Fruit fly (Drosophila melanogaster): ENCODE data around the gene Hat1.

dm6 chr3R:5791497-5791896, 2.3 kb upstream of the Hat1 start, which contains the start of gene Hpf1:
- peak; percentile 96 for TF ChIP-seq Clk (GFP tag; optimal IDR thresholded peaks at IDR 0.05)
- TF ChIP-seq kay (GFP tag; ENCODE audit: borderline replicate concordance): no peak
- TF ChIP-seq Crg-1 (GFP tag; optimal IDR thresholded peaks at IDR 0.05): peak; percentile 99
- peak; percentile 99 for TF ChIP-seq CG12768 (GFP tag; optimal IDR thresholded peaks at IDR 0.05)
- TF ChIP-seq CG11617 (GFP tag; optimal IDR thresholded peaks at IDR 0.05): peak; percentile 98
